Fruit fly (Drosophila melanogaster) whole organism, wandering third instar larva: ENCODE data around the gene Galphai.

ENCODE experiments used
- OdsH ChIP-seq: fragments of 200-800 bp; sonication (Bioruptor generic); optimal IDR thresholded peaks from 2 replicates; lab custom pipeline; 2016; ENCODE audit warnings: missing biosample characterization, mild to moderate bottlenecking, missing genetic modification characterization
- brk ChIP-seq: fragments of 200-800 bp; sonication (Bioruptor generic); optimal IDR thresholded peaks from 2 replicates; lab custom pipeline; 2016; ENCODE audit warnings: missing biosample characterization, mild to moderate bottlenecking, missing genetic modification characterization

DNA sequence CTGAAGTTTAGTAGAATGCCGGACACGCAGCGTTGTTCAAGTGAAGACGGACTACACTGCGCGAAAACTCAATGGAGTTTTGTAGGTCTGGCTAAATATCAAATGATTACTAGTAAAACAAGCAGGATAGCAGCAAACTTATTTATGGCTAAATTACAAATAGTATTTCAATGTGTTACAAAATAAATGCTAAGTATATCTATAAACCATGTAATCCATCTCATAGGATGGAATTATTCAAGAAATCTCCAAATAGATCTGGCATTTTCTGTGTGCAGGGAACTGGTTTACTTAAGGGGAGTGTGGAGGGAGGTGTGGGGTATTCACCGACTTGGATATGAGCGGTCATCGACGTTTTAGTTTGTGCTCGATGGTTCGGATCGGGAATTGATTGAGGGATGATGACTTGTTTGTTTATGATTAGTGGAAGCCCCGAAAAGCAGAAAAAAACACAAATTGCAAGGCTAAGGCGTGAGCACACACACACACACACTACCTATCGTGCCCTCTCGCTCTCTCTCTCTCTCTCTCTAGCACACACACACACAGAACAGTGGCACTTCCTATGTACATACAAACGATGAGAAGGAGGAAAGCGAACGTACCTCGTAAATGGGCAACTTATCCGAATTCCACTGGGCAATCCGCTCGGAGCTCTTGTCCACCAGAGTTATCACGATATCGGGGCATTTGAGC lies 15.9 kb downstream of the Galphai start:
- TF ChIP-seq brk (no peak), OdsH (GFP tag; lab: Kevin White, UChicago) (peak; percentile 67)
